Worm (Caenorhabditis elegans) whole organism, late embryonic: Measurements from ENCODE around the gene T26C5.4.

Source experiments
- ceh-48 ChIP-seq: sonication (generic microtip); optimal IDR thresholded peaks from 2 replicates; lab custom pipeline; 2016; ENCODE audit warnings: missing genetic modification characterization, inconsistent platforms, missing compliant biosample characterization
- pha-4 ChIP-seq: fragments of 150-350 bp; optimal IDR thresholded peaks from 2 replicates; lab custom pipeline; 2018; ENCODE audit warnings: missing biosample characterization, missing genetic modification reagents, missing genetic modification characterization

DNA sequence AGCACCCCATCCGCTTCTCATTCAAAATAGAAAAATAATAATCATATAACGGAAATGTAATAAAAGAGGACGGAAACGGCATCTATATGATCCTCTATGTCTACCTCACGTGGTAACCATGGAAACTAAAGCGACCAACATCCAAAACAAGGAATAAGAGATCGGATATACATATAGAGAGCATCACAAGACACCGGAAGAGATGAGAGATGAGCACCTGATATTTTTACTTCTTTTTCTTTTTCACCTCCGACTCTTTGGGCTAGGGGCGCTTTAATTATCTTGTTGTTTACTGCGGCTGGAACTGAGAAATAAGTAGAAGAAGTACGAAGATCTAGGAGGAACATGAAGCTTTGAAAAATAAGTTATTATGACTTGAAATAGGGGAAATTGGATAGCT lies 13.5 kb upstream of the T26C5.4 start:
- TF ChIP-seq pha-4 (tag; lab: Kevin White, UChicago) (no peak), ceh-48 (tag; lab: Kevin White, UChicago) (no peak)
